Fruit fly (Drosophila melanogaster): Measurements from ENCODE around the gene Wee1.

DNA sequence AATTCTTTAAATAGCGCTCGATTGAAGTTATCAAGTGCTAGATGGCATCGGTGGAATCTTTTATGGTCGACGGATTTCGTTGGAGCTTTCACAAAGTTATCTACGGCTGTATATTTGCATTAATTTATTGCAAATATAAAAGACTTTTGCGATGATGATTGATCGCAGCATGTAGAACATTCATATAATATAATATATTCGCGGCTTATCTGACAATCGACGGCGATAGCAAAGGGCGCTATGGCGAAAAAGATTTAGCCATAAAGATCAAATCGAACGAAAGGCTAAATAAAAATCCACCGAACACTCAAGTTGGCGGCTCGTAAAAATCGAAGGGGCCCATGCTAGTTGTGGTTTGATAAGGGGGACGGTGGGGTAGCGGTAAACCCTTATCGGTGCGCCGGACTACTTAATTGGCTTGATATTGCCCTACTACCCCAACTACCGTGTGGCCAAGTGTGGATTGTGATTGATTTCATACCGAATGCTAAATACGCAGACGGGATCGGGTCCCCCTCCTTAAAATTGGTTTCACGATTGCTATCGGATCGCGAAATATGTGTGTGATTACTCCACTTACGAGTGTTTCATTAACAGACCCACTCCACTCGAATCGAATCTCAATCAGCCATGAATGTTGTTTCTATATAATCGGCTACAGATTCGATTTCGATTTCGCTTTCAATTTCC, 45.6 kb downstream of the Wee1 start:
- TF ChIP-seq Clk (GFP tag; optimal IDR thresholded peaks at IDR 0.05) (no peak), CG7101 (tag; optimal IDR thresholded peaks at IDR 0.05) (peak; percentile 0), bab1 (GFP tag; optimal IDR thresholded peaks at IDR 0.05) (no peak), Mnt (GFP tag; optimal IDR thresholded peaks at IDR 0.05) (no peak), CG33017 (tag; optimal IDR thresholded peaks at IDR 0.05) (no peak), Hr96 (GFP tag; optimal IDR thresholded peaks at IDR 0.05) (no peak), pad (GFP tag; optimal IDR thresholded peaks at IDR 0.05) (peak; percentile 27), cic (GFP tag; optimal IDR thresholded peaks at IDR 0.05) (peak; percentile 67), CG5204 (GFP tag; optimal IDR thresholded peaks at IDR 0.05) (no peak), CG11617 (GFP tag; optimal IDR thresholded peaks at IDR 0.05) (no peak), Crg-1 (GFP tag; optimal IDR thresholded peaks at IDR 0.05) (no peak), ovo (GFP tag; optimal IDR thresholded peaks at IDR 0.05) (no peak), kay (GFP tag; ENCODE audit: borderline replicate concordance) (no peak)
